Worm (Caenorhabditis elegans) whole organism, L4/young adult: ENCODE results near the gene F10B5.2.

ENCODE experiments used
- dao-5 ChIP-seq: sonication (generic microtip); optimal IDR thresholded peaks from 2 replicates; lab custom pipeline; 2016; ENCODE audit warnings: missing genotype, missing genetic modification characterization, moderate library complexity, missing compliant biosample characterization
- him-1 ChIP-seq: sonication (generic microtip); optimal IDR thresholded peaks from 2 replicates; lab custom pipeline; 2016; ENCODE audit warnings: missing genotype, missing genetic modification reagents, missing genetic modification characterization, missing compliant biosample characterization

- TF ChIP-seq him-1, result no peak
- TF ChIP-seq dao-5 (tag; lab: Kevin White, UChicago), result no peak
Measured at ce11 chrII:8130792-8131191, 13.8 kb upstream of the F10B5.2 start.
